Worm (Caenorhabditis elegans): ENCODE results near the gene ZK546.4.

Gene ZK546.4

ce11 chrII:4946775-4947174 lies 8.9 kb downstream of the ZK546.4 start:
- TF ChIP-seq lin-11 (tag; optimal IDR thresholded peaks at IDR 0.05) (no peak), hlh-15 (tag; optimal IDR thresholded peaks at IDR 0.05) (no peak), ceh-6 (GFP tag; optimal IDR thresholded peaks at IDR 0.05) (no peak), ahr-1 (tag; optimal IDR thresholded peaks at IDR 0.05) (no peak), fkh-10 (GFP tag; optimal IDR thresholded peaks at IDR 0.05) (no peak), ceh-14 (tag; optimal IDR thresholded peaks at IDR 0.05) (no peak), odd-2 (tag; optimal IDR thresholded peaks at IDR 0.05) (no peak), madf-2 (tag; optimal IDR thresholded peaks at IDR 0.05) (no peak), ttx-3 (tag; optimal IDR thresholded peaks at IDR 0.05) (no peak), ref-2 (tag; optimal IDR thresholded peaks at IDR 0.05) (no peak), Y22D7AL.16 (tag; optimal IDR thresholded peaks at IDR 0.05) (no peak), unc-55 (GFP tag; optimal IDR thresholded peaks at IDR 0.05) (no peak), nfya-1 (tag; optimal IDR thresholded peaks at IDR 0.05) (no peak)

- TF ChIP-seq hlh-30 (tag; optimal IDR thresholded peaks at IDR 0.05; ENCODE audit: insufficient read depth) (no peak), pha-2 (tag; optimal IDR thresholded peaks at IDR 0.05) (no peak), ref-2 (tag; optimal IDR thresholded peaks at IDR 0.05) (no peak), K02D7.2 (tag; optimal IDR thresholded peaks at IDR 0.05) (no peak), tbx-7 (tag; optimal IDR thresholded peaks at IDR 0.05) (no peak), ceh-48 (tag; optimal IDR thresholded peaks at IDR 0.05) (no peak), ceh-45 (GFP tag; IDR thresholded peaks at IDR 0.05) (no peak), eyg-1 (tag; optimal IDR thresholded peaks at IDR 0.05) (no peak), unc-55 (GFP tag; optimal IDR thresholded peaks at IDR 0.05) (no peak), C08G9.2 (tag; optimal IDR thresholded peaks at IDR 0.05) (no peak), nhr-232 (tag; optimal IDR thresholded peaks at IDR 0.05) (no peak), sox-4 (tag; optimal IDR thresholded peaks at IDR 0.05) (no peak), ceh-6 (GFP tag; optimal IDR thresholded peaks at IDR 0.05) (no peak)
Observed at ce11 chrII:4948118-4948517, 10.3 kb downstream of the ZK546.4 start.

ce11 chrII:4949380-4949950 lies 11.6 kb downstream of the ZK546.4 start, which contains the start of the genes try-1 and zyg-12:
Gene try-1, minus strand, starts transcription at chrII:4949527.
Gene zyg-12, plus strand, starts transcription at chrII:4949900.
- TF ChIP-seq C38D4.7 (GFP tag; optimal IDR thresholded peaks at IDR 0.05) (no peak), pqm-1 (tag; optimal IDR thresholded peaks at IDR 0.05) (no peak), rnt-1 (tag; optimal IDR thresholded peaks at IDR 0.05) (no peak), hlh-13 (GFP tag; optimal IDR thresholded peaks at IDR 0.05) (no peak), hlh-30 (tag; optimal IDR thresholded peaks at IDR 0.05; ENCODE audit: insufficient read depth) (no peak), unc-42 (tag; optimal IDR thresholded peaks at IDR 0.05) (no peak), C08G9.2 (tag; optimal IDR thresholded peaks at IDR 0.05) (no peak), lim-6 (tag; optimal IDR thresholded peaks at IDR 0.05) (no peak), ceh-2 (tag; optimal IDR thresholded peaks at IDR 0.05) (no peak), lin-11 (tag; optimal IDR thresholded peaks at IDR 0.05) (no peak), ztf-16 (tag; optimal IDR thresholded peaks at IDR 0.05) (no peak), unc-3 (GFP tag; conservative IDR thresholded peaks at IDR 0.05) (no peak), unc-3 (tag; optimal IDR thresholded peaks at IDR 0.05) (no peak), hlh-15 (tag; optimal IDR thresholded peaks at IDR 0.05) (no peak), ceh-22 (tag; optimal IDR thresholded peaks at IDR 0.05) (no peak), elt-2 (tag; optimal IDR thresholded peaks at IDR 0.05) (no peak), eyg-1 (tag; optimal IDR thresholded peaks at IDR 0.05) (no peak), ama-1 (optimal IDR thresholded peaks at IDR 0.05) (no peak), K09A11.1 (tag; optimal IDR thresholded peaks at IDR 0.05; ENCODE audit: insufficient read depth) (no peak), ceh-18 (tag; optimal IDR thresholded peaks at IDR 0.05) (no peak), zip-5 (tag; optimal IDR thresholded peaks at IDR 0.05) (no peak)
